ENCODE assay signal across 5 worm cellular contexts in genomic region chrII:5863893-5864292, ce11.
TF ChIP-seq lines count a peak whose summit lies in the region.

tag-234 (plus strand) TSS chrII:5864193.

TF ChIP-seq in whole organism, L1 larva, 84 proteins besides CTCF, POLR2A, EP300 and RAD21:
- TF ChIP-seq nhr-237 (tag; optimal IDR thresholded peaks at IDR 0.05; lab: Kevin White, UChicago) (no peak), elt-2 (tag; optimal IDR thresholded peaks at IDR 0.05; lab: Kevin White, UChicago) (peak; percentile 2)

TF ChIP-seq in whole organism, L2 larva, 48 proteins besides CTCF, POLR2A, EP300 and RAD21:
- no peak for TF ChIP-seq nhr-21 (tag; optimal IDR thresholded peaks at IDR 0.05; lab: Kevin White, UChicago)
- TF ChIP-seq fos-1 (tag; optimal IDR thresholded peaks at IDR 0.05; lab: Kevin White, UChicago), result peak; percentile 50
TF ChIP-seq in whole organism, L2 larva: peak in this region for 1.

TF ChIP-seq in whole organism, L3 larva, 47 proteins besides CTCF, POLR2A, EP300 and RAD21:
- TF ChIP-seq elt-2 (tag; optimal IDR thresholded peaks at IDR 0.05; lab: Kevin White, UChicago) (peak; percentile 68), nfya-1 (tag; optimal IDR thresholded peaks at IDR 0.05; lab: Kevin White, UChicago; ENCODE audit: insufficient read depth) (no peak), nhr-43 (tag; optimal IDR thresholded peaks at IDR 0.05; lab: Kevin White, UChicago; ENCODE audit: poor library complexity, severe bottlenecking) (no peak), nhr-76 (tag; optimal IDR thresholded peaks at IDR 0.05; lab: Kevin White, UChicago) (no peak), jun-1 (tag; optimal IDR thresholded peaks at IDR 0.05; lab: Kevin White, UChicago) (no peak), fkh-2 (tag; optimal IDR thresholded peaks at IDR 0.05; lab: Kevin White, UChicago) (no peak), pqm-1 (tag; optimal IDR thresholded peaks at IDR 0.05; lab: Kevin White, UChicago) (peak; percentile 47), nhr-25 (tag; optimal IDR thresholded peaks at IDR 0.05; lab: Kevin White, UChicago) (no peak), tbx-2 (tag; optimal IDR thresholded peaks at IDR 0.05; lab: Kevin White, UChicago) (no peak), elt-1 (tag; optimal IDR thresholded peaks at IDR 0.05; lab: Kevin White, UChicago) (no peak)

TF ChIP-seq in whole organism, L4 larva, 104 proteins besides CTCF, POLR2A, EP300 and RAD21:
- TF ChIP-seq nhr-28 (tag; optimal IDR thresholded peaks at IDR 0.05; lab: Kevin White, UChicago), result peak; percentile 4
- no peak for TF ChIP-seq ztf-7 (tag; optimal IDR thresholded peaks at IDR 0.05; lab: Kevin White, UChicago)
- no peak for TF ChIP-seq hlh-11 (tag; optimal IDR thresholded peaks at IDR 0.05; lab: Kevin White, UChicago)
- peak; percentile 7 for TF ChIP-seq nhr-6 (tag; optimal IDR thresholded peaks at IDR 0.05; lab: Kevin White, UChicago)
- no peak for TF ChIP-seq daf-16 (GFP tag; optimal IDR thresholded peaks at IDR 0.05; lab: Kevin White, UChicago)
- TF ChIP-seq daf-16 (tag; optimal IDR thresholded peaks at IDR 0.05; lab: Kevin White, UChicago), result peak; percentile 64

TF ChIP-seq in whole organism, young adult, 124 proteins besides CTCF, POLR2A, EP300 and RAD21:
- TF ChIP-seq him-1 (tag; optimal IDR thresholded peaks at IDR 0.05; lab: Kevin White, UChicago) (no peak), nhr-80 (tag; optimal IDR thresholded peaks at IDR 0.05; lab: Kevin White, UChicago) (peak; percentile 38), madf-3 (GFP tag; IDR thresholded peaks at IDR 0.05; lab: Robert Waterston, UW) (no peak), snpc-3.4 (tag; optimal IDR thresholded peaks at IDR 0.05; lab: Kevin White, UChicago) (no peak)
